Fruit fly (Drosophila melanogaster) whole organism, embryonic: Measurements from ENCODE around the gene BG642167.

Experiments
- CG1024 ChIP-seq: fragments of 200-800 bp; sonication (Bioruptor generic); IDR thresholded peaks from 2 replicates; pipeline ENCODE4 v1.3.6; 2022; ENCODE audit warnings: missing biosample characterization, missing genetic modification characterization
- CG14014 ChIP-seq: fragments of 200-800 bp; sonication (Bioruptor generic); IDR thresholded peaks from 2 replicates; pipeline ENCODE4 v1.3.6; 2022; ENCODE audit warnings: missing biosample characterization, missing genetic modification characterization
- CG1529 ChIP-seq: fragments of 200-800 bp; sonication (Bioruptor generic); optimal IDR thresholded peaks from 3 replicates; lab custom pipeline; 2018; ENCODE audit warnings: missing biosample characterization, missing genetic modification characterization
- CG16863 ChIP-seq: fragments of 200-800 bp; sonication (Bioruptor generic); optimal IDR thresholded peaks from 3 replicates; lab custom pipeline; 2016; ENCODE audit warnings: missing biosample characterization, missing genetic modification characterization
- CG17359 ChIP-seq: fragments of 200-800 bp; sonication (Bioruptor generic); optimal IDR thresholded peaks from 3 replicates; lab custom pipeline; 2018; ENCODE audit warnings: missing biosample characterization, mild to moderate bottlenecking, missing genetic modification characterization, moderate library complexity
- CG2116 ChIP-seq: fragments of 200-800 bp; sonication (Bioruptor generic); optimal IDR thresholded peaks from 3 replicates; lab custom pipeline; 2018; ENCODE audit warnings: missing biosample characterization, mild to moderate bottlenecking, missing genetic modification characterization
- CG2889 ChIP-seq: fragments of 200-800 bp; sonication (Bioruptor generic); IDR thresholded peaks from 3 replicates; pipeline ENCODE4 v1.3.6; 2022; ENCODE audit warnings: missing biosample characterization, missing genetic modification characterization
- CG3163 ChIP-seq: fragments of 200-800 bp; sonication (Bioruptor generic); optimal IDR thresholded peaks from 3 replicates; lab custom pipeline; 2016; ENCODE audit warnings: missing biosample characterization, missing genetic modification characterization
- CG5245 ChIP-seq: fragments of 200-800 bp; sonication (Bioruptor generic); optimal IDR thresholded peaks from 3 replicates; lab custom pipeline; 2016; ENCODE audit warnings: missing biosample characterization, missing genetic modification characterization
- CG6272 ChIP-seq: fragments of 200-800 bp; sonication (Bioruptor generic); IDR thresholded peaks from 2 replicates; pipeline ENCODE4 v1.3.6; 2022; ENCODE audit warnings: missing biosample characterization, missing genetic modification characterization
- CG6765 ChIP-seq: fragments of 200-800 bp; sonication (Bioruptor generic); optimal IDR thresholded peaks from 3 replicates; lab custom pipeline; 2017; ENCODE audit warnings: missing biosample characterization, mild to moderate bottlenecking, missing genetic modification characterization
- CG6791 ChIP-seq: fragments of 200-800 bp; sonication (Bioruptor generic); IDR thresholded peaks from 3 replicates; pipeline ENCODE4 v1.3.6; 2022; ENCODE audit warnings: missing biosample characterization, missing genetic modification characterization; ENCODE audit not compliant: partially characterized antibody
- CG8924 ChIP-seq: fragments of 200-800 bp; optimal IDR thresholded peaks from 3 replicates; lab custom pipeline; 2019; ENCODE audit warnings: missing biosample characterization, mild to moderate bottlenecking, missing genetic modification characterization, moderate library complexity
- CG9932 ChIP-seq: fragments of 200-800 bp; sonication (Bioruptor generic); IDR thresholded peaks from 2 replicates; pipeline ENCODE4 v1.3.6; 2022; ENCODE audit warnings: missing biosample characterization, missing genetic modification characterization
- CHES-1-like ChIP-seq: fragments of 200-800 bp; sonication (Bioruptor generic); optimal IDR thresholded peaks from 2 replicates; lab custom pipeline; 2016; ENCODE audit warnings: missing biosample characterization, missing genetic modification characterization
- CrebB ChIP-seq: fragments of 200-800 bp; sonication (Bioruptor generic); optimal IDR thresholded peaks from 3 replicates; lab custom pipeline; 2018; ENCODE audit warnings: missing biosample characterization, mild to moderate bottlenecking, missing genetic modification characterization
- Ets65A ChIP-seq: fragments of 200-800 bp; sonication (Bioruptor generic); peaks from one replicate; lab custom pipeline; 2016; ENCODE audit warnings: missing biosample characterization, missing genetic modification characterization
- HHEX ChIP-seq: fragments of 200-800 bp; sonication (Bioruptor generic); optimal IDR thresholded peaks from 3 replicates; lab custom pipeline; 2017; ENCODE audit warnings: missing biosample characterization, mild to moderate bottlenecking, missing genetic modification characterization, missing genetic modification reagents
- HmgD ChIP-seq: fragments of 200-800 bp; sonication (Bioruptor generic); optimal IDR thresholded peaks from 3 replicates; lab custom pipeline; 2016; ENCODE audit warnings: missing biosample characterization, missing genetic modification characterization
- Kr ChIP-seq: fragments of 200-800 bp; sonication (Bioruptor generic); optimal IDR thresholded peaks from 2 replicates; lab custom pipeline; 2017; ENCODE audit warnings: missing biosample characterization, mild to moderate bottlenecking, missing genetic modification characterization
- Lim3 ChIP-seq: fragments of 200-800 bp; sonication (Bioruptor generic); IDR thresholded peaks from 2 replicates; pipeline ENCODE4 v1.3.6; 2022; ENCODE audit warnings: missing biosample characterization, missing genetic modification characterization
- Oli ChIP-seq: fragments of 200-800 bp; sonication (Bioruptor generic); optimal IDR thresholded peaks from 2 replicates; lab custom pipeline; 2018; ENCODE audit warnings: missing biosample characterization, mild to moderate bottlenecking, missing genetic modification characterization, moderate library complexity
- Ravus ChIP-seq: fragments of 200-800 bp; sonication (Bioruptor generic); IDR thresholded peaks from 2 replicates; pipeline ENCODE4 v1.3.6; 2022; ENCODE audit warnings: missing biosample characterization, missing genetic modification characterization
- Taf1 ChIP-seq: fragments of 200-800 bp; sonication (Bioruptor generic); IDR thresholded peaks from 2 replicates; pipeline ENCODE4 v1.3.6; 2022; ENCODE audit warnings: missing biosample characterization, missing genetic modification characterization
- Trl ChIP-seq, 3 experiments: fragments of >200 bp in 2 of 3; fragments of 200-800 bp in 1 of 3; sonication (Bioruptor generic) in 1 of 3; optimal IDR thresholded peaks; 2 replicates in 1 of 3; 3 replicates in 2 of 3; lab custom pipeline; 2016 to 2017; ENCODE audit warnings: missing biosample characterization in 1 of 3, missing genetic modification characterization in 1 of 3
- Xbp1 ChIP-seq: fragments of 200-800 bp; sonication (Bioruptor generic); optimal IDR thresholded peaks from 3 replicates; lab custom pipeline; 2016; ENCODE audit warnings: missing biosample characterization, mild to moderate bottlenecking, missing genetic modification characterization
- abd-A ChIP-seq: fragments of 200-800 bp; sonication (Bioruptor generic); optimal IDR thresholded peaks from 3 replicates; lab custom pipeline; 2019; ENCODE audit warnings: missing biosample characterization, mild to moderate bottlenecking, missing genetic modification characterization, moderate library complexity
- amos ChIP-seq: fragments of 200-800 bp; sonication (Bioruptor generic); IDR thresholded peaks from 2 replicates; pipeline ENCODE4 v1.3.6; 2022; ENCODE audit warnings: missing biosample characterization, missing genetic modification characterization; ENCODE audit not compliant: partially characterized antibody
- bab2 ChIP-seq: fragments of 200-800 bp; sonication (Bioruptor generic); optimal IDR thresholded peaks from 2 replicates; lab custom pipeline; 2016; ENCODE audit warnings: missing biosample characterization, missing genetic modification characterization
- br ChIP-seq: fragments of >200 bp; optimal IDR thresholded peaks from 2 replicates; lab custom pipeline; 2017
- cg ChIP-seq: fragments of 200-800 bp; sonication (Bioruptor generic); optimal IDR thresholded peaks from 3 replicates; lab custom pipeline; 2019; ENCODE audit warnings: missing biosample characterization, mild to moderate bottlenecking, missing genetic modification characterization, moderate library complexity
- chinmo ChIP-seq: fragments of 200-800 bp; sonication (Bioruptor generic); IDR thresholded peaks from 4 replicates; pipeline ENCODE4 v1.3.6; 2022; ENCODE audit warnings: missing biosample characterization, missing genetic modification characterization; ENCODE audit not compliant: partially characterized antibody
- crol ChIP-seq: fragments of 200-800 bp; sonication (Bioruptor generic); IDR thresholded peaks from 2 replicates; pipeline ENCODE4 v1.3.6; 2022; ENCODE audit warnings: missing biosample characterization, missing genetic modification characterization
- dpn ChIP-seq, 2 experiments: fragments of 200-800 bp; sonication (Bioruptor generic); optimal IDR thresholded peaks; 3 replicates each; lab custom pipeline; 2016; ENCODE audit warnings: missing biosample characterization in 2 of 2, missing genetic modification characterization in 2 of 2
- ewg ChIP-seq: fragments of 200-800 bp; sonication (Bioruptor generic); optimal IDR thresholded peaks from 3 replicates; lab custom pipeline; 2017; ENCODE audit warnings: mild to moderate bottlenecking, missing biosample characterization, missing genetic modification reagents, missing genetic modification characterization
- fd96Cb ChIP-seq: fragments of 200-800 bp; sonication (Bioruptor generic); optimal IDR thresholded peaks from 2 replicates; lab custom pipeline; 2018; ENCODE audit warnings: missing biosample characterization, mild to moderate bottlenecking, missing genetic modification characterization, moderate library complexity
- gsb ChIP-seq: fragments of 200-800 bp; sonication (Bioruptor generic); IDR thresholded peaks from 2 replicates; pipeline ENCODE4 v1.3.6; 2022; ENCODE audit warnings: missing biosample characterization, missing genetic modification characterization
- gt ChIP-seq: fragments of 200-800 bp; sonication (Bioruptor generic); IDR thresholded peaks from 2 replicates; pipeline ENCODE4 v1.3.6; 2022; ENCODE audit warnings: missing biosample characterization, missing genetic modification characterization
- hb ChIP-seq: fragments of 200-800 bp; sonication (Bioruptor generic); IDR thresholded peaks from 3 replicates; pipeline ENCODE4 v1.3.6; 2022; ENCODE audit warnings: missing biosample characterization, missing genetic modification characterization; ENCODE audit not compliant: partially characterized antibody
- mld ChIP-seq: fragments of 200-800 bp; sonication (Bioruptor generic); IDR thresholded peaks from 3 replicates; pipeline ENCODE4 v1.3.6; 2022; ENCODE audit warnings: missing biosample characterization, missing genetic modification characterization; ENCODE audit not compliant: partially characterized antibody
- odd ChIP-seq: fragments of 200-800 bp; sonication (Bioruptor generic); optimal IDR thresholded peaks from 2 replicates; lab custom pipeline; 2017; ENCODE audit warnings: missing biosample characterization, mild to moderate bottlenecking, missing genetic modification characterization
- pzg ChIP-seq: fragments of 200-800 bp; sonication (Bioruptor generic); optimal IDR thresholded peaks from 3 replicates; lab custom pipeline; 2018; ENCODE audit warnings: missing biosample characterization, mild to moderate bottlenecking, missing genetic modification characterization, moderate library complexity
- row ChIP-seq: fragments of 200-800 bp; sonication (Bioruptor generic); IDR thresholded peaks from 3 replicates; pipeline ENCODE4 v1.3.6; 2022; ENCODE audit warnings: missing biosample characterization, missing genetic modification characterization
- ssp ChIP-seq: fragments of 200-800 bp; sonication (Bioruptor generic); IDR thresholded peaks from 2 replicates; pipeline ENCODE4 v1.3.6; 2022; ENCODE audit warnings: missing biosample characterization, missing genetic modification characterization
- tio ChIP-seq: fragments of 200-800 bp; sonication (Bioruptor generic); optimal IDR thresholded peaks from 2 replicates; lab custom pipeline; 2017; ENCODE audit warnings: missing biosample characterization, missing genetic modification characterization, inconsistent platforms
- tna ChIP-seq: fragments of 200-800 bp; sonication (Bioruptor generic); IDR thresholded peaks from 2 replicates; pipeline ENCODE4 v1.3.6; 2022; ENCODE audit warnings: missing biosample characterization, missing genetic modification characterization; ENCODE audit not compliant: partially characterized antibody
- trh ChIP-seq: fragments of 200-800 bp; sonication (Bioruptor generic); optimal IDR thresholded peaks from 2 replicates; lab custom pipeline; 2016; ENCODE audit warnings: missing biosample characterization, missing genetic modification characterization
- unpg ChIP-seq: fragments of 200-800 bp; sonication (Bioruptor generic); optimal IDR thresholded peaks from 3 replicates; lab custom pipeline; 2018; ENCODE audit warnings: missing biosample characterization, mild to moderate bottlenecking, missing genetic modification characterization, moderate library complexity
- z ChIP-seq: fragments of 200-800 bp; sonication (Bioruptor generic); IDR thresholded peaks from 3 replicates; pipeline ENCODE4 v1.3.6; 2022; ENCODE audit warnings: missing biosample characterization, missing genetic modification characterization

Gene BG642167

DNA sequence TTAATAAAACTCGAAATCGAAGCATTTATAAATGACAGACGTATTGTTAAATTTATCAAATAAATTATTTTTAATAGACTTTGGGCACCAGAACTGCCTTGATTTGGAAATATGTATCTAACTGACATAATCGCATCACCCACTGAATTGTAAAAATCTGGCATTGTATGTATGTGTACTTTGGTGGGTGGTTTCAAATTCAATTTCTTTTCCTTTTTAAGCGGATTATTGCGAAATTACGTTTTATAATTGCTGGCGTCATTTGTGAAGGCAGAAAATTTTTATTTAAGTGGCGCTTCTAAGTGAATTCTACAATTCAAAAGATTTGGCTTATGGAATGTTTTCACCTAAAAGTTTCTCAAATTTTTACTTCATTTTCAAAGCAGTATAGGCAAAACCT is 28.0 kb upstream of the BG642167 start, which contains the start of gene CG4956 (continued):
- TF ChIP-seq Lim3 (GFP tag; lab: Robert Waterston, UW): no peak
- TF ChIP-seq CG6765 (GFP tag; lab: Kevin White, UChicago): no peak
- TF ChIP-seq bab2: no peak
- no peak for TF ChIP-seq gt
- TF ChIP-seq CHES-1-like (GFP tag; lab: Kevin White, UChicago): no peak

DNA sequence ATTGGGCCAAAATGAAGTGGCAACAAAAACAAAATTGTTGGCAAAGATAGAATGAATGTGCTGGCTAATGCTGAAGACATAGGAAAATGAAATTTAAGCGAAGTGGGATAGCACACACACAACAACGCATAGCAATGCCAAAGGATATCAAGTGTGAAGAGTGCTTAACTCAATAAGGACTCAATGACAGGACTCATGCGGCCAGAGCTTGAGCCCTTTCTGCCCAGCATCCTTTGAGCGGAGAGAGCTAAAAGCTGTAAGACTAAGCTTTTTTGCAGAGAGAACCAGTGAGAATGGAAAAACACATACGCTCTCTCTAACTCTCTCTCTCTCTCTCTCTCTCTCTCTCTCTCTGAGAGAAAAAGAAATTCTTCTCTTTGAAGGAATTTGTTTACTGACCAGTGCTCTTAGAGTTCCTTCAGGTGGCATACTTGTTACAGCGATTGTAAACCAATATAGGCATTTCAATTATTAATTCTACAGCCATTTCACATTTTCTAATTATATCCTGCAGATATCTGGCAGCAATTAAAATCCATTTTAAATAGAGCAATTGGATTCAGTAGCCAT is 23.3 kb upstream of the BG642167 start:
- TF ChIP-seq gt (no peak), CG9932 (GFP tag; lab: Robert Waterston, UW) (no peak), CG1529 (no peak), Xbp1 (no peak), odd (GFP tag; lab: Kevin White, UChicago) (no peak), CG6791 (GFP tag; lab: Robert Waterston, UW) (no peak), CG2889 (GFP tag; lab: Robert Waterston, UW) (no peak), br (no peak), CrebB (tag; lab: Kevin White, UChicago) (no peak), CG8924 (tag; lab: Kevin White, UChicago) (no peak), mld (GFP tag; lab: Robert Waterston, UW) (no peak), HHEX (GFP tag; lab: Kevin White, UChicago) (no peak), CG14014 (no peak), crol (no peak), ssp (GFP tag; lab: Robert Waterston, UW) (no peak), Trl (optimal IDR thresholded peaks at IDR 0.05; lab: Kevin White, UChicago) (peak; percentile 45 to 88), Trl (GFP tag; optimal IDR thresholded peaks at IDR 0.05; lab: Kevin White, UChicago) (no peak), Ravus (GFP tag; lab: Robert Waterston, UW) (no peak), CG16863 (no peak), abd-A (peak; percentile 15), unpg (no peak), gsb (GFP tag; lab: Robert Waterston, UW) (no peak), CG3163 (peak; percentile 65), trh (GFP tag; lab: Kevin White, UChicago) (no peak), fd96Cb (tag; lab: Kevin White, UChicago) (no peak), pzg (GFP tag; lab: Kevin White, UChicago) (no peak), row (GFP tag; lab: Robert Waterston, UW) (no peak), z (GFP tag; lab: Robert Waterston, UW) (peak; percentile 90), amos (GFP tag; lab: Robert Waterston, UW) (peak; percentile 16; the same call in 1 of the 2 replicates), Ets65A (GFP tag; lab: Kevin White, UChicago) (peak; percentile 30)

DNA sequence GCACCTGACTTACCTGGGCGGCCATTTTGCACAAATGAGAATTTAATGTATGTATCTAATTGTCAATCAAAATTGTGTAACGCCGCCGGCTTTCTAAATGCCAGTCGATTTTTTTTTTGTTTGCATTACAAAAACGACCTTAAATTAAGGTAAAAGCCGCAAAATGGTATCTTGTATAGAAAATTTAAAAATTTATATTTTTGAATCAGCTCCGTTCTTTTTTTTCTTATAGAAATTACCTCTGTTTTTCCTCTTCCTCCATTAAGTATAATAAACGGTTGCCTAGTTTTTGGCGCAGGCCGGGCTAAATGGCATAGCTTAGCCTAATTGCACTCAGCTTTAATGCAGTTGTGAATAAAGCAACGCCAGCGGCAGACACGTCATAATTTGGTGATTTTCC is 19.0 kb upstream of the BG642167 start, which contains the start of gene CG4960:
Gene CG4960 (minus strand): TSS at position 101 of the 400 bp plus-strand sequence.
- no peak for TF ChIP-seq CG2116 (GFP tag; lab: Kevin White, UChicago)
- no peak for TF ChIP-seq CG6272 (GFP tag; lab: Robert Waterston, UW)
- no peak for TF ChIP-seq Kr (GFP tag; lab: Kevin White, UChicago)
- no peak for TF ChIP-seq hb (GFP tag; lab: Robert Waterston, UW)
- no peak for TF ChIP-seq CG5245 (GFP tag; lab: Kevin White, UChicago)
- TF ChIP-seq cg (GFP tag; lab: Kevin White, UChicago): no peak
- no peak for TF ChIP-seq CG1024
- no peak for TF ChIP-seq tio
- TF ChIP-seq HmgD (GFP tag; lab: Kevin White, UChicago): no peak
- no peak for TF ChIP-seq Taf1 (GFP tag; lab: Robert Waterston, UW)
- no peak for TF ChIP-seq ewg (GFP tag; lab: Kevin White, UChicago)
- TF ChIP-seq CG17359: no peak
- TF ChIP-seq tna (GFP tag; lab: Robert Waterston, UW): no peak
- no peak for TF ChIP-seq dpn (GFP tag; optimal IDR thresholded peaks at IDR 0.05; lab: Kevin White, UChicago)
- TF ChIP-seq Oli (tag; lab: Kevin White, UChicago): no peak
- TF ChIP-seq chinmo (GFP tag; lab: Robert Waterston, UW): no peak
- TF ChIP-seq, all 482 proteins: peak for 0
